Fruit fly (Drosophila melanogaster) whole organism, embryonic: ENCODE results near the gene Eig71Ej.

Experiments used
- Blimp-1 ChIP-seq: fragments of 200-800 bp; sonication (Bioruptor generic); optimal IDR thresholded peaks from 3 replicates; lab custom pipeline; 2018; ENCODE audit warnings: missing biosample characterization, missing genetic modification characterization, mild to moderate bottlenecking, moderate library complexity, missing genetic modification reagents
- C15 ChIP-seq: fragments of 200-800 bp; sonication (Bioruptor generic); IDR thresholded peaks from 3 replicates; pipeline ENCODE4 v1.3.6; 2022; ENCODE audit warnings: missing biosample characterization, missing genetic modification characterization
- CG10147 ChIP-seq: fragments of 200-800 bp; sonication (Bioruptor generic); optimal IDR thresholded peaks from 2 replicates; lab custom pipeline; 2019; ENCODE audit warnings: missing biosample characterization, mild to moderate bottlenecking, missing genetic modification characterization, moderate library complexity
- CG10979 ChIP-seq: fragments of 200-800 bp; sonication (Bioruptor generic); optimal IDR thresholded peaks from 2 replicates; lab custom pipeline; 2018; ENCODE audit warnings: missing biosample characterization, mild to moderate bottlenecking, missing genetic modification characterization, moderate library complexity
- CG11093 ChIP-seq: fragments of 200-800 bp; sonication (Bioruptor generic); IDR thresholded peaks from 3 replicates; pipeline ENCODE4 v1.3.6; 2022; ENCODE audit warnings: missing biosample characterization, missing genetic modification characterization
- CG14710 ChIP-seq: fragments of 200-800 bp; sonication (Bioruptor generic); optimal IDR thresholded peaks from 3 replicates; lab custom pipeline; 2019; ENCODE audit warnings: missing biosample characterization, mild to moderate bottlenecking, missing genetic modification characterization, moderate library complexity
- CG15696 ChIP-seq: fragments of 200-800 bp; sonication (Bioruptor generic); optimal IDR thresholded peaks from 2 replicates; lab custom pipeline; 2019; ENCODE audit warnings: missing biosample characterization, mild to moderate bottlenecking, missing genetic modification characterization, moderate library complexity
- CG1602 ChIP-seq: fragments of 200-800 bp; sonication (Bioruptor generic); optimal IDR thresholded peaks from 3 replicates; lab custom pipeline; 2016; ENCODE audit warnings: missing biosample characterization, missing genetic modification characterization
- CG1603 ChIP-seq: fragments of 200-800 bp; sonication (Bioruptor generic); optimal IDR thresholded peaks from 2 replicates; lab custom pipeline; 2019; ENCODE audit warnings: missing biosample characterization, mild to moderate bottlenecking, missing genetic modification characterization, moderate library complexity
- CG30403 ChIP-seq: fragments of 200-800 bp; sonication (Bioruptor generic); optimal IDR thresholded peaks from 3 replicates; lab custom pipeline; 2016; ENCODE audit warnings: missing biosample characterization, missing genetic modification characterization
- CG32767 ChIP-seq: fragments of 200-800 bp; sonication (Bioruptor generic); IDR thresholded peaks from 2 replicates; pipeline ENCODE4 v1.3.6; 2022; ENCODE audit warnings: missing biosample characterization, missing genetic modification characterization
- CG34224 ChIP-seq: fragments of 200-800 bp; sonication (Bioruptor generic); IDR thresholded peaks from 3 replicates; pipeline ENCODE4 v1.3.6; 2022; ENCODE audit warnings: missing biosample characterization, missing genetic modification characterization; ENCODE audit not compliant: partially characterized antibody
- CG3838 ChIP-seq: fragments of 200-800 bp; sonication (Bioruptor generic); optimal IDR thresholded peaks from 3 replicates; lab custom pipeline; 2016; ENCODE audit warnings: missing biosample characterization, missing genetic modification characterization
- CG4707 ChIP-seq: fragments of 200-800 bp; sonication (Bioruptor generic); optimal IDR thresholded peaks from 2 replicates; lab custom pipeline; 2018; ENCODE audit warnings: missing biosample characterization, mild to moderate bottlenecking, missing genetic modification characterization, moderate library complexity
- CG6689 ChIP-seq: fragments of 200-800 bp; sonication (Bioruptor generic); IDR thresholded peaks from 2 replicates; pipeline ENCODE4 v1.3.6; 2022; ENCODE audit warnings: missing biosample characterization, missing genetic modification characterization
- CG6791 ChIP-seq: fragments of 200-800 bp; sonication (Bioruptor generic); IDR thresholded peaks from 3 replicates; pipeline ENCODE4 v1.3.6; 2022; ENCODE audit warnings: missing biosample characterization, missing genetic modification characterization; ENCODE audit not compliant: partially characterized antibody
- CG7357 ChIP-seq: fragments of 200-800 bp; sonication (Bioruptor generic); IDR thresholded peaks from 3 replicates; pipeline ENCODE4 v1.3.6; 2022; ENCODE audit warnings: missing biosample characterization, missing genetic modification characterization
- CG9727 ChIP-seq: fragments of 200-800 bp; sonication (Bioruptor generic); optimal IDR thresholded peaks from 3 replicates; lab custom pipeline; 2017; ENCODE audit warnings: missing biosample characterization, mild to moderate bottlenecking, missing genetic modification characterization
- D19B ChIP-seq: fragments of 200-800 bp; sonication (Bioruptor generic); optimal IDR thresholded peaks from 2 replicates; lab custom pipeline; 2017; ENCODE audit warnings: missing biosample characterization, mild to moderate bottlenecking, missing genetic modification characterization
- Doc2 ChIP-seq: fragments of 200-800 bp; sonication (Bioruptor generic); IDR thresholded peaks from 2 replicates; pipeline ENCODE4 v1.3.6; 2022; ENCODE audit warnings: missing biosample characterization, missing genetic modification characterization
- ERR ChIP-seq: fragments of 200-800 bp; sonication (Bioruptor generic); optimal IDR thresholded peaks from 2 replicates; lab custom pipeline; 2016; ENCODE audit warnings: missing biosample characterization, missing genetic modification characterization
- Eip74EF ChIP-seq, 2 experiments: fragments of 200-800 bp in 1 of 2; fragments of >200 bp in 1 of 2; sonication (Bioruptor generic) in 1 of 2; optimal IDR thresholded peaks; 2 replicates each; lab custom pipeline; 2017 to 2019; ENCODE audit warnings: missing biosample characterization in 2 of 2, missing genetic modification characterization in 2 of 2, mild to moderate bottlenecking in 1 of 2, moderate library complexity in 1 of 2
- Ets65A ChIP-seq: fragments of 200-800 bp; sonication (Bioruptor generic); peaks from one replicate; lab custom pipeline; 2016; ENCODE audit warnings: missing biosample characterization, missing genetic modification characterization
- H15 ChIP-seq: fragments of 200-800 bp; sonication (Bioruptor generic); IDR thresholded peaks from 3 replicates; pipeline ENCODE4 v1.3.6; 2022; ENCODE audit warnings: missing biosample characterization, missing genetic modification characterization
- Hr39 ChIP-seq: fragments of >200 bp; optimal IDR thresholded peaks from 2 replicates; lab custom pipeline; 2017
- Lim3 ChIP-seq: fragments of 200-800 bp; sonication (Bioruptor generic); IDR thresholded peaks from 2 replicates; pipeline ENCODE4 v1.3.6; 2022; ENCODE audit warnings: missing biosample characterization, missing genetic modification characterization
- Meics ChIP-seq: fragments of 200-800 bp; sonication (Bioruptor generic); optimal IDR thresholded peaks from 2 replicates; lab custom pipeline; 2017; ENCODE audit warnings: missing biosample characterization, mild to moderate bottlenecking, missing genetic modification characterization
- Oli ChIP-seq: fragments of 200-800 bp; sonication (Bioruptor generic); optimal IDR thresholded peaks from 2 replicates; lab custom pipeline; 2018; ENCODE audit warnings: missing biosample characterization, mild to moderate bottlenecking, missing genetic modification characterization, moderate library complexity
- Taf1 ChIP-seq: fragments of 200-800 bp; sonication (Bioruptor generic); IDR thresholded peaks from 2 replicates; pipeline ENCODE4 v1.3.6; 2022; ENCODE audit warnings: missing biosample characterization, missing genetic modification characterization
- Vsx1 ChIP-seq: fragments of 200-800 bp; sonication (Bioruptor generic); optimal IDR thresholded peaks from 2 replicates; lab custom pipeline; 2017; ENCODE audit warnings: missing biosample characterization, mild to moderate bottlenecking, missing genetic modification characterization, missing genetic modification reagents
- Xrp1 ChIP-seq: fragments of 200-800 bp; sonication (Bioruptor generic); IDR thresholded peaks from 2 replicates; pipeline ENCODE4 v1.3.6; 2022; ENCODE audit warnings: missing biosample characterization, missing genetic modification characterization
- dan ChIP-seq: fragments of 200-800 bp; sonication (Bioruptor generic); IDR thresholded peaks from 2 replicates; pipeline ENCODE4 v1.3.6; 2022; ENCODE audit warnings: missing biosample characterization, missing genetic modification characterization
- gem ChIP-seq: fragments of 200-800 bp; sonication (Bioruptor generic); optimal IDR thresholded peaks from 2 replicates; lab custom pipeline; 2019; ENCODE audit warnings: missing biosample characterization, mild to moderate bottlenecking, missing genetic modification characterization, moderate library complexity
- gfzf ChIP-seq: fragments of 200-800 bp; sonication (Bioruptor generic); optimal IDR thresholded peaks from 2 replicates; lab custom pipeline; 2016; ENCODE audit warnings: missing biosample characterization, mild to moderate bottlenecking, missing genetic modification characterization, moderate library complexity
- hb ChIP-seq: fragments of 200-800 bp; sonication (Bioruptor generic); IDR thresholded peaks from 3 replicates; pipeline ENCODE4 v1.3.6; 2022; ENCODE audit warnings: missing biosample characterization, missing genetic modification characterization; ENCODE audit not compliant: partially characterized antibody
- jumu ChIP-seq: fragments of 200-800 bp; sonication (Bioruptor generic); optimal IDR thresholded peaks from 3 replicates; lab custom pipeline; 2016; ENCODE audit warnings: missing biosample characterization, missing genetic modification characterization
- knrl ChIP-seq: fragments of 200-800 bp; sonication (Bioruptor generic); IDR thresholded peaks from 3 replicates; pipeline ENCODE4 v1.3.6; 2022; ENCODE audit warnings: missing biosample characterization, missing genetic modification characterization; ENCODE audit not compliant: partially characterized antibody
- lov ChIP-seq, 2 experiments: fragments of 200-800 bp in 1 of 2; fragments of >200 bp in 1 of 2; sonication (Bioruptor generic) in 1 of 2; IDR thresholded peaks in 1 of 2; optimal IDR thresholded peaks in 1 of 2; 2 replicates in 1 of 2; 3 replicates in 1 of 2; pipeline versions ENCODE4 v1.3.6 to Lab custom; 2017 to 2022; ENCODE audit warnings: missing biosample characterization in 1 of 2, missing genetic modification characterization in 1 of 2
- odd ChIP-seq: fragments of 200-800 bp; sonication (Bioruptor generic); optimal IDR thresholded peaks from 2 replicates; lab custom pipeline; 2017; ENCODE audit warnings: missing biosample characterization, mild to moderate bottlenecking, missing genetic modification characterization
- phol ChIP-seq: fragments of 200-800 bp; sonication (Bioruptor generic); optimal IDR thresholded peaks from 3 replicates; lab custom pipeline; 2018; ENCODE audit warnings: missing biosample characterization, mild to moderate bottlenecking, missing genetic modification characterization, moderate library complexity
- pros ChIP-seq: fragments of 200-800 bp; sonication (Bioruptor generic); optimal IDR thresholded peaks from 3 replicates; lab custom pipeline; 2019; ENCODE audit warnings: missing biosample characterization, mild to moderate bottlenecking, missing genetic modification characterization, moderate library complexity
- ro ChIP-seq: fragments of 200-800 bp; sonication (Bioruptor generic); IDR thresholded peaks from 2 replicates; pipeline ENCODE4 v1.3.6; 2022; ENCODE audit warnings: missing biosample characterization, missing genetic modification characterization
- sc ChIP-seq, 3 experiments: fragments of >200 bp in 2 of 3; fragments of 200-800 bp in 1 of 3; sonication (Bioruptor generic) in 1 of 3; optimal IDR thresholded peaks; 2 replicates in 2 of 3; 3 replicates in 1 of 3; lab custom pipeline; 2017; ENCODE audit warnings: mild to moderate bottlenecking in 1 of 3, missing biosample characterization in 1 of 3, missing genetic modification characterization in 1 of 3, missing genetic modification reagents in 1 of 3
- sd ChIP-seq: fragments of 200-800 bp; sonication (Bioruptor generic); optimal IDR thresholded peaks from 3 replicates; lab custom pipeline; 2018; ENCODE audit warnings: missing biosample characterization, mild to moderate bottlenecking, missing genetic modification characterization, moderate library complexity
- sens ChIP-seq: fragments of 200-800 bp; sonication (Bioruptor generic); peaks from one replicate; lab custom pipeline; 2016; ENCODE audit warnings: missing biosample characterization, missing genetic modification characterization
- sim ChIP-seq: fragments of 200-800 bp; sonication (Bioruptor generic); IDR thresholded peaks from 2 replicates; pipeline ENCODE4 v1.3.6; 2022; ENCODE audit warnings: missing biosample characterization, missing genetic modification characterization
- ssp ChIP-seq: fragments of 200-800 bp; sonication (Bioruptor generic); IDR thresholded peaks from 2 replicates; pipeline ENCODE4 v1.3.6; 2022; ENCODE audit warnings: missing biosample characterization, missing genetic modification characterization
- unc-4 ChIP-seq: fragments of 200-800 bp; sonication (Bioruptor generic); IDR thresholded peaks from 2 replicates; pipeline ENCODE4 v1.3.6; 2022; ENCODE audit warnings: missing biosample characterization, missing genetic modification characterization; ENCODE audit not compliant: partially characterized antibody

Eig71Ej gene

DNA sequence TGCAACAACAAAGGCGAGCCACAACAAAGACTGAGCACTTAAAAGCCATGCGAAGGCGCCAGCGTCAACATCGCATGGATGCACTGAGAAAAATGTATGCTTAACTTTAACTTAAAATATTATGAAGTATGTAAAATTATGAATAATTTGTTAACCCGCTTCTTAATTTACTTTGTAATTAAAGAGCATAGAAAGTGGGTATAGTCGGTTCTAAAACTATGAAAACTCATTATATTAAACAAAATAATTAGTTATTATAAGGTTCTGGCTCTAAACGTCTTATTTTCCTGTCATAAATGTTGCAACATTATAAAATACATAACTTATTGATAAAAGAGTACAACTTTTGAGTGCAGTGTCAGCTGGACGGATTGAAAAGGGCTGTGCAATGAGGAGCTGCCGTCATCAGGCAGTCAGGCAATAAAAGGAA lies 19.2 kb downstream of the Eig71Ej start:
- TF ChIP-seq Xrp1 (GFP tag; lab: Robert Waterston, UW) (0 out of 2 replicates have a peak, but pooled peaks have one; percentile 16), CG10147 (GFP tag; lab: Kevin White, UChicago) (no peak), sd (tag; lab: Kevin White, UChicago) (no peak), sens (GFP tag; lab: Kevin White, UChicago) (peak; percentile 67), Taf1 (GFP tag; lab: Robert Waterston, UW) (0 out of 2 replicates have a peak, but pooled peaks have one; percentile 15), C15 (no peak), CG10979 (tag; lab: Kevin White, UChicago) (peak; percentile 9), CG7357 (no peak), hb (GFP tag; lab: Robert Waterston, UW) (no peak), Blimp-1 (GFP tag; lab: Kevin White, UChicago) (peak; percentile 12), CG14710 (tag; lab: Kevin White, UChicago) (peak; percentile 8)

DNA sequence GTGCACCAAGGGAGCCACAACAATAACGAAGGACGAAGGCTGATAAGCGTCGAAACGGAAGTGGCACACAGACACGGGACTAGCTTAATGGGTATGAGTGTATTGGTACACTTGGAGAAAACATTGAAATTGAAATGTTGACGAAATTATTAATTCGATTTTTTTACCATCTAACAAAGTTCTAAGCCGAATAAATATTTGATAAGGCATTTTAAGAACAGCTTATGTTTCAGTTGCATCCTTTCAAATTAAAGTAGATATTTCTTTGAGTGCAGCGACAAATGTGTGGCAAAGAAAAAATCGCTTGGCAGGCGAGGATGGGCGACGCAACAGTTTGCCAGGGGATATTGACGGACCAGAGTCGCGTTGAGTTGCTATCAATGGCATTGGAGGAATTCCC lies 20.8 kb downstream of the Eig71Ej start:
- TF ChIP-seq CG4707 (GFP tag; lab: Kevin White, UChicago) (no peak), CG6791 (GFP tag; lab: Robert Waterston, UW) (no peak), phol (tag; lab: Kevin White, UChicago) (peak; percentile 13), CG1602 (GFP tag; lab: Kevin White, UChicago) (peak; percentile 0), gem (tag; lab: Kevin White, UChicago) (peak; percentile 55), gfzf (GFP tag; lab: Kevin White, UChicago) (no peak), CG34224 (no peak), odd (GFP tag; lab: Kevin White, UChicago) (no peak), ro (no peak), unc-4 (GFP tag; lab: Robert Waterston, UW) (no peak), ERR (GFP tag; lab: Kevin White, UChicago) (no peak), H15 (GFP tag; lab: Robert Waterston, UW) (no peak), lov (optimal IDR thresholded peaks at IDR 0.05; lab: Kevin White, UChicago) (no peak), lov (GFP tag; IDR thresholded peaks at IDR 0.05; lab: Robert Waterston, UW) (no peak), Xrp1 (GFP tag; lab: Robert Waterston, UW) (peak; percentile 62), Oli (tag; lab: Kevin White, UChicago) (peak; percentile 26), Lim3 (GFP tag; lab: Robert Waterston, UW) (no peak), knrl (GFP tag; lab: Robert Waterston, UW) (no peak), Eip74EF (GFP tag; optimal IDR thresholded peaks at IDR 0.05; lab: Kevin White, UChicago) (no peak), CG3838 (GFP tag; lab: Kevin White, UChicago) (no peak), CG6689 (peak; percentile 34; the same call in 1 of the 2 replicates), CG15696 (tag; lab: Kevin White, UChicago) (no peak), Ets65A (no peak), pros (GFP tag; lab: Kevin White, UChicago) (no peak), jumu (GFP tag; lab: Kevin White, UChicago) (no peak), Hr39 (lab: Kevin White, UChicago) (no peak), sc (optimal IDR thresholded peaks at IDR 0.05; lab: Kevin White, UChicago) (no peak), sc (GFP tag; optimal IDR thresholded peaks at IDR 0.05; lab: Kevin White, UChicago) (no peak), dan (GFP tag; lab: Robert Waterston, UW) (no peak), Doc2 (no peak), Vsx1 (GFP tag; lab: Kevin White, UChicago) (no peak), CG32767 (GFP tag; lab: Robert Waterston, UW) (no peak), CG9727 (GFP tag; lab: Kevin White, UChicago) (peak; percentile 23), Meics (GFP tag; lab: Kevin White, UChicago) (no peak), sim (no peak), CG30403 (GFP tag; lab: Kevin White, UChicago) (peak; percentile 8), D19B (GFP tag; lab: Kevin White, UChicago) (no peak), ssp (no peak), CG11093 (0 out of 3 replicates have a peak, but pooled peaks have one; percentile 27), CG1603 (tag; lab: Kevin White, UChicago) (peak; percentile 58)
